Worm (Caenorhabditis elegans) whole organism, L4 larva: ENCODE measurements around the gene B0228.1.

Source experiments
- D1046.2 ChIP-seq: fragments of 200-800 bp; sonication (Bioruptor generic); IDR thresholded peaks from 2 replicates; pipeline ENCODE4 v1.3.6; 2022; ENCODE audit warnings: missing genetic modification characterization, missing compliant biosample characterization
- F37D6.2 ChIP-seq: sonication (generic microtip); optimal IDR thresholded peaks from 2 replicates; lab custom pipeline; 2016; ENCODE audit warnings: mild to moderate bottlenecking, missing genetic modification characterization, missing compliant biosample characterization
- Y5F2A.4 ChIP-seq: fragments of 200-800 bp; sonication (Bioruptor generic); optimal IDR thresholded peaks from 2 replicates; lab custom pipeline; 2018; ENCODE audit warnings: mild to moderate bottlenecking, missing genetic modification characterization, missing compliant biosample characterization
- ZK546.5 ChIP-seq, 2 experiments: sonication (generic microtip); optimal IDR thresholded peaks; 2 replicates each; lab custom pipeline; 2017; ENCODE audit warnings: missing biosample characterization in 2 of 2, missing genetic modification characterization in 2 of 2
- aha-1 ChIP-seq: fragments of 150-350 bp; peaks from one replicate; lab custom pipeline; 2014; ENCODE audit warnings: missing biosample characterization, missing genetic modification characterization
- arid-1 ChIP-seq: fragments of 200-800 bp; sonication (Bioruptor generic); conservative IDR thresholded peaks from 2 replicates; pipeline ENCODE4 v1.3.6; 2022; ENCODE audit warnings: missing genetic modification reagents, missing genetic modification characterization, missing compliant biosample characterization
- ceh-20 ChIP-seq: fragments of 200-800 bp; sonication (Bioruptor generic); IDR thresholded peaks from 2 replicates; pipeline ENCODE4 v1.3.6; 2022; ENCODE audit warnings: missing genetic modification reagents, missing genetic modification characterization, missing compliant biosample characterization
- ceh-28 ChIP-seq: fragments of 150-350 bp; optimal IDR thresholded peaks from 2 replicates; lab custom pipeline; 2014; ENCODE audit warnings: missing biosample characterization, missing genetic modification reagents, missing genetic modification characterization
- ceh-32 ChIP-seq: sonication (generic microtip); optimal IDR thresholded peaks from 2 replicates; lab custom pipeline; 2016; ENCODE audit warnings: mild to moderate bottlenecking, missing genetic modification characterization, missing compliant biosample characterization; ENCODE audit not compliant: poor library complexity
- ceh-82 ChIP-seq: sonication (generic microtip); optimal IDR thresholded peaks from 2 replicates; lab custom pipeline; 2017; ENCODE audit warnings: missing biosample characterization, missing genetic modification characterization
- ces-1 ChIP-seq: fragments of 150-350 bp; sonication (generic microtip); optimal IDR thresholded peaks from 4 replicates; lab custom pipeline; 2014; ENCODE audit warnings: missing biosample characterization, missing genetic modification reagents, missing genetic modification characterization
- cey-2 ChIP-seq: sonication (generic microtip); optimal IDR thresholded peaks from 3 replicates; lab custom pipeline; 2017; ENCODE audit warnings: missing genetic modification characterization, mild to moderate bottlenecking, missing compliant biosample characterization, antibody characterized with exemption, borderline replicate concordance; ENCODE audit not compliant: insufficient read depth
- daf-16 ChIP-seq, 3 experiments: sonication (generic microtip); optimal IDR thresholded peaks; 2 replicates each; lab custom pipeline; 2016 to 2017; ENCODE audit warnings: missing genetic modification characterization in 3 of 3, missing genetic modification reagents in 3 of 3, mild to moderate bottlenecking in 2 of 3, missing compliant biosample characterization in 2 of 3, missing biosample characterization in 1 of 3, moderate library complexity in 1 of 3
- daf-19 ChIP-seq: fragments of 200-800 bp; sonication (Bioruptor generic); conservative IDR thresholded peaks from 2 replicates; pipeline ENCODE4 v1.3.6; 2022; ENCODE audit warnings: missing genetic modification characterization, missing compliant biosample characterization
- daf-8 ChIP-seq: fragments of 200-800 bp; sonication (Bioruptor generic); IDR thresholded peaks from 2 replicates; pipeline ENCODE4 v1.3.6; 2022; ENCODE audit warnings: missing genetic modification characterization, missing compliant biosample characterization
- duxl-1 ChIP-seq: sonication (generic microtip); optimal IDR thresholded peaks from 2 replicates; lab custom pipeline; 2016; ENCODE audit warnings: mild to moderate bottlenecking, missing genetic modification characterization, moderate library complexity, missing compliant biosample characterization; ENCODE audit not compliant: poor library complexity
- gei-8 ChIP-seq: fragments of 200-800 bp; sonication (Bioruptor generic); optimal IDR thresholded peaks from 2 replicates; lab custom pipeline; 2018; ENCODE audit warnings: mild to moderate bottlenecking, missing genetic modification characterization, missing compliant biosample characterization
- hif-1 ChIP-seq, 2 experiments: sonication (generic microtip); optimal IDR thresholded peaks; 2 replicates each; lab custom pipeline; 2016 to 2017; ENCODE audit warnings: missing compliant biosample characterization in 2 of 2, missing genetic modification characterization in 2 of 2, missing genetic modification reagents in 2 of 2, missing genotype in 2 of 2, mild to moderate bottlenecking in 1 of 2
- hlh-11 ChIP-seq: fragments of 200-800 bp; sonication (Bioruptor generic); optimal IDR thresholded peaks from 2 replicates; lab custom pipeline; 2018; ENCODE audit warnings: mild to moderate bottlenecking, missing genetic modification characterization, missing compliant biosample characterization
- hlh-30 ChIP-seq: sonication (generic microtip); optimal IDR thresholded peaks from 2 replicates; lab custom pipeline; 2017; ENCODE audit warnings: antibody characterized with exemption, mild to moderate bottlenecking, missing genetic modification characterization, missing compliant biosample characterization; ENCODE audit not compliant: insufficient read depth
- lin-15B ChIP-seq: fragments of 150-350 bp; sonication (generic microtip); optimal IDR thresholded peaks from 3 replicates; lab custom pipeline; 2014; ENCODE audit warnings: missing biosample characterization, missing genetic modification characterization
- lin-29 ChIP-seq: fragments of 200-800 bp; sonication (Bioruptor generic); IDR thresholded peaks from 2 replicates; pipeline ENCODE4 v1.3.6; 2022; ENCODE audit warnings: missing genetic modification reagents, missing genetic modification characterization, missing compliant biosample characterization
- lin-38 ChIP-seq: fragments of 200-800 bp; sonication (Bioruptor generic); IDR thresholded peaks from 2 replicates; pipeline ENCODE4 v1.3.6; 2022; ENCODE audit warnings: missing genetic modification reagents, missing genetic modification characterization, missing compliant biosample characterization
- lin-39 ChIP-seq: fragments of 150-350 bp; optimal IDR thresholded peaks from 2 replicates; lab custom pipeline; 2014; ENCODE audit warnings: missing biosample characterization, missing genetic modification reagents, missing genetic modification characterization
- madf-5 ChIP-seq, 2 experiments: fragments of 200-800 bp; sonication (Bioruptor generic); IDR thresholded peaks; 2 replicates each; pipeline ENCODE4 v1.3.6; 2022; ENCODE audit warnings: missing compliant biosample characterization in 2 of 2, missing genetic modification characterization in 2 of 2
- nhr-10 ChIP-seq: fragments of 150-350 bp; optimal IDR thresholded peaks from 2 replicates; lab custom pipeline; 2014; ENCODE audit warnings: missing biosample characterization, missing genetic modification characterization
- nhr-11 ChIP-seq: fragments of 150-350 bp; optimal IDR thresholded peaks from 2 replicates; lab custom pipeline; 2014; ENCODE audit warnings: missing biosample characterization, missing genetic modification characterization
- nhr-111 ChIP-seq: fragments of 200-800 bp; sonication (Bioruptor generic); optimal IDR thresholded peaks from 2 replicates; lab custom pipeline; 2018; ENCODE audit warnings: mild to moderate bottlenecking, missing genetic modification characterization, missing compliant biosample characterization
- nhr-41 ChIP-seq: fragments of 200-800 bp; sonication (Bioruptor generic); IDR thresholded peaks from 2 replicates; pipeline ENCODE4 v1.3.6; 2022; ENCODE audit warnings: missing genetic modification reagents, missing genetic modification characterization, missing compliant biosample characterization
- nhr-77 ChIP-seq: fragments of 150-350 bp; optimal IDR thresholded peaks from 2 replicates; lab custom pipeline; 2014; ENCODE audit warnings: missing biosample characterization, missing genetic modification characterization
- set-16 ChIP-seq: fragments of 200-800 bp; sonication (Bioruptor generic); IDR thresholded peaks from 2 replicates; pipeline ENCODE4 v1.3.6; 2022; ENCODE audit warnings: missing genetic modification reagents, missing genetic modification characterization, missing compliant biosample characterization
- skn-1 ChIP-seq: fragments of 150-350 bp; optimal IDR thresholded peaks from 2 replicates; lab custom pipeline; 2014; ENCODE audit warnings: missing biosample characterization, missing genetic modification characterization
- snpc-1.2 ChIP-seq: fragments of 200-800 bp; sonication (Bioruptor generic); IDR thresholded peaks from 2 replicates; pipeline ENCODE4 v1.3.6; 2022; ENCODE audit warnings: missing genetic modification reagents, missing genetic modification characterization, missing compliant biosample characterization
- snpc-4 ChIP-seq: fragments of 150-350 bp; optimal IDR thresholded peaks from 2 replicates; lab custom pipeline; 2014; ENCODE audit warnings: missing biosample characterization, missing genetic modification characterization
- spr-3 ChIP-seq: fragments of 200-800 bp; sonication (Bioruptor generic); optimal IDR thresholded peaks from 2 replicates; lab custom pipeline; 2018; ENCODE audit warnings: mild to moderate bottlenecking, missing genetic modification characterization, missing compliant biosample characterization
- unc-130 ChIP-seq: sonication (generic microtip); optimal IDR thresholded peaks from 2 replicates; lab custom pipeline; 2016; ENCODE audit warnings: missing genetic modification reagents, missing genetic modification characterization, missing compliant biosample characterization
- unc-62 ChIP-seq, 3 experiments: fragments of 150-350 bp in 1 of 3; sonication (generic microtip); optimal IDR thresholded peaks in 2 of 3; peaks in 1 of 3; 1 replicate in 1 of 3; 2 replicates in 2 of 3; lab custom pipeline; 2014 to 2017; ENCODE audit warnings: missing biosample characterization in 3 of 3, missing genetic modification characterization in 3 of 3, missing genetic modification reagents in 3 of 3, missing genotype in 1 of 3
- zag-1 ChIP-seq: fragments of 150-350 bp; optimal IDR thresholded peaks from 2 replicates; lab custom pipeline; 2014; ENCODE audit warnings: missing biosample characterization, missing genetic modification characterization
- zip-11 ChIP-seq: fragments of 200-800 bp; sonication (Bioruptor generic); IDR thresholded peaks from 2 replicates; pipeline ENCODE4 v1.3.6; 2022; ENCODE audit warnings: missing genetic modification characterization, missing compliant biosample characterization
- ztf-11 ChIP-seq: fragments of 150-350 bp; optimal IDR thresholded peaks from 2 replicates; lab custom pipeline; 2014; ENCODE audit warnings: missing biosample characterization, missing genetic modification characterization

Gene B0228.1

ce11 chrII:7720479-7720878, 34.7 kb upstream of the B0228.1 start:
- peak; percentile 84 for TF ChIP-seq aha-1
- peak in 1 of 2 experiments; percentile 70 for TF ChIP-seq unc-62 (GFP tag; optimal IDR thresholded peaks at IDR 0.05 in 1 of 2; lab: Kevin White, UChicago)
- TF ChIP-seq unc-62 (tag; optimal IDR thresholded peaks at IDR 0.05; lab: Kevin White, UChicago): no peak
- TF ChIP-seq daf-8 (GFP tag; lab: Robert Waterston, UW): no peak
- TF ChIP-seq set-16 (GFP tag; lab: Robert Waterston, UW): no peak
- no peak for TF ChIP-seq ztf-11 (tag; lab: Kevin White, UChicago)
- TF ChIP-seq, all 104 proteins: peak for 2

- TF ChIP-seq hlh-11 (peak; percentile 31), lin-38 (no peak), daf-16 (GFP tag; optimal IDR thresholded peaks at IDR 0.05; lab: Kevin White, UChicago) (peak in 1 of 2 experiments; percentile 20), daf-16 (tag; optimal IDR thresholded peaks at IDR 0.05; lab: Kevin White, UChicago) (no peak), nhr-11 (tag; lab: Kevin White, UChicago) (peak; percentile 12)
Measured at ce11 chrII:7722784-7723183, 32.4 kb upstream of the B0228.1 start.

- no peak for TF ChIP-seq gei-8 (GFP tag; lab: Kevin White, UChicago)
- no peak for TF ChIP-seq ceh-32 (tag; lab: Kevin White, UChicago)
- no peak for TF ChIP-seq spr-3 (GFP tag; lab: Kevin White, UChicago)
- TF ChIP-seq skn-1 (tag; lab: Kevin White, UChicago): no peak
- TF ChIP-seq ceh-82: no peak
- no peak for TF ChIP-seq duxl-1
- no peak for TF ChIP-seq lin-29
- TF ChIP-seq nhr-77: no peak
- TF ChIP-seq nhr-10 (tag; lab: Kevin White, UChicago): no peak
- TF ChIP-seq hlh-30 (tag; lab: Kevin White, UChicago): no peak
- TF ChIP-seq zip-11 (GFP tag; lab: Robert Waterston, UW): no peak
- TF ChIP-seq ces-1 (GFP tag; lab: Kevin White, UChicago): no peak
- TF ChIP-seq hif-1 (tag; optimal IDR thresholded peaks at IDR 0.05; lab: Kevin White, UChicago): no peak
- no peak for TF ChIP-seq aha-1
Measured at ce11 chrII:7724603-7725002, 30.5 kb upstream of the B0228.1 start, which contains the start of gene cpna-2. Gene cpna-2 (plus strand): TSS chrII:7724903.

ce11 chrII:7736725-7737124, 18.4 kb upstream of the B0228.1 start:
- TF ChIP-seq cey-2 (no peak), unc-62 (GFP tag; optimal IDR thresholded peaks at IDR 0.05 in 1 of 2; lab: Kevin White, UChicago) (peak in 1 of 2 experiments; percentile 95), unc-62 (tag; optimal IDR thresholded peaks at IDR 0.05; lab: Kevin White, UChicago) (no peak)

DNA sequence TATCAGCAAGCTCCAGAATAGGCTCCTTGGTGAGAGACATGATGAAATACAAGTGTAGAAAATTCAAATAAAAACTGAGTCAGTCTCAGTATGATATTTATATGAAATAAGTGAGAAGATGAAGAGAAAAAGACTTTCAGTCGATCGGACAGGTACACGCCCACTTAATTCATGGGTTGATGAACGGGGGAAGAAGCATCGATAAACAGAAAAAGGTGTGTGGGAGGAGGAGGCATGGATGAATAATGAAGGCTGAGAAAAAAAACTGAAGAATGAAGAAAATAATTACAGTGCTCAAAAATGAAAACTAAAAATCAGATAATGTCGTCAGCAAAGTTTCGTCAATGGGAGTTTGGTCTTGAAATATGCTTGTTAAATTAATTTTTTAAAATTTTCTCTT, 1.6 kb upstream of the B0228.1 start, which contains the start of gene trx-1:
Gene trx-1 (minus strand): TSS at position 101 of the 400 bp plus-strand sequence.
- TF ChIP-seq set-16 (GFP tag; lab: Robert Waterston, UW): no peak
- no peak for TF ChIP-seq ces-1 (GFP tag; lab: Kevin White, UChicago)
- no peak for TF ChIP-seq Y5F2A.4 (GFP tag; lab: Kevin White, UChicago)

DNA sequence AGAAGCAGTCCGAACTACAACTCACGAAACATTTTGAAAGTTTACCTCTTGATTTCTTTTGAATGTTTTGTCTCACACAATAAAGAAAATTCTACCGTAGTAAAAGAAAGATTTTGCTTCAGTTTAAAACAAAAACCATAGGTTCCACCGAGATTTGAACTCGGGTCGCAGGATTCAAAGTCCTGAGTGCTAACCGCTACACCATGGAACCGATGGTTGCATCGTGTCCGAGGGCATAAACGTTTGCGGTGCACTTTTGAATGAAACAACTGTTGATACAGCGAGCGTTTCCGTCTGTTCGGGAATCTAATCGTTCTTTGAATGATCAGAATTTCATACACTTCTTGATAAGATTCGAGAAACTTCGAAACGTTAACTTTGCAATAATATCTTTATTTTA, 1.7 kb downstream of the B0228.1 start:
- TF ChIP-seq lin-39 (no peak), ceh-20 (no peak), F37D6.2 (no peak), daf-16 (GFP tag; optimal IDR thresholded peaks at IDR 0.05; lab: Kevin White, UChicago) (peak; percentile 44 to 62), daf-16 (tag; optimal IDR thresholded peaks at IDR 0.05; lab: Kevin White, UChicago) (peak; percentile 87), zag-1 (no peak), lin-15B (no peak), unc-130 (GFP tag; lab: Kevin White, UChicago) (no peak), nhr-41 (GFP tag; lab: Robert Waterston, UW) (no peak), snpc-4 (tag; lab: Kevin White, UChicago) (no peak), skn-1 (tag; lab: Kevin White, UChicago) (no peak), snpc-1.2 (GFP tag; lab: Robert Waterston, UW) (no peak), D1046.2 (GFP tag; lab: Robert Waterston, UW) (0 out of 2 replicates have a peak, but pooled peaks have one; percentile 67), ces-1 (GFP tag; lab: Kevin White, UChicago) (no peak), ceh-28 (no peak), hlh-30 (tag; lab: Kevin White, UChicago) (peak; percentile 69), nhr-111 (GFP tag; lab: Kevin White, UChicago) (peak; percentile 41), arid-1 (GFP tag; lab: Robert Waterston, UW) (peak; percentile 59), daf-19 (GFP tag; lab: Robert Waterston, UW) (0 out of 2 replicates have a peak, but pooled peaks have one; percentile 40), madf-5 (GFP tag; IDR thresholded peaks at IDR 0.05; lab: Robert Waterston, UW) (peak in 1 of 2 experiments; percentile 59; a peak in 1 of 4 replicates), ZK546.5 (tag; optimal IDR thresholded peaks at IDR 0.05; lab: Kevin White, UChicago) (no peak)
